Fruit fly (Drosophila melanogaster) whole organism, embryonic: Measurements from ENCODE around the gene Nmdar1.
A peak's percentile ranks its signal among the peaks of the same experiment; 100 is the strongest.

Source experiments
- Ada2b ChIP-seq: fragments of 200-800 bp; sonication (Bioruptor generic); IDR thresholded peaks from 2 replicates; pipeline ENCODE4 v1.3.6; 2022; ENCODE audit warnings: missing biosample characterization, missing genetic modification characterization
- Antp ChIP-seq: fragments of 200-800 bp; sonication (Bioruptor generic); optimal IDR thresholded peaks from 3 replicates; lab custom pipeline; 2016; ENCODE audit warnings: missing biosample characterization, missing genetic modification characterization
- CG10979 ChIP-seq: fragments of 200-800 bp; sonication (Bioruptor generic); optimal IDR thresholded peaks from 2 replicates; lab custom pipeline; 2018; ENCODE audit warnings: missing biosample characterization, mild to moderate bottlenecking, missing genetic modification characterization, moderate library complexity
- CG11723 ChIP-seq: fragments of 200-800 bp; sonication (Bioruptor generic); optimal IDR thresholded peaks from 2 replicates; lab custom pipeline; 2017; ENCODE audit warnings: missing biosample characterization, mild to moderate bottlenecking, missing genetic modification characterization
- CG1233 ChIP-seq: fragments of 200-800 bp; sonication (Bioruptor generic); optimal IDR thresholded peaks from 4 replicates; lab custom pipeline; 2018; ENCODE audit warnings: missing biosample characterization, mild to moderate bottlenecking, missing genetic modification characterization
- CG13424 ChIP-seq: fragments of 200-800 bp; sonication (Bioruptor generic); optimal IDR thresholded peaks from 2 replicates; lab custom pipeline; 2019; ENCODE audit warnings: missing biosample characterization, mild to moderate bottlenecking, missing genetic modification characterization, moderate library complexity
- CG14667 ChIP-seq: fragments of 200-800 bp; sonication (Bioruptor generic); IDR thresholded peaks from 2 replicates; pipeline ENCODE4 v1.3.6; 2022; ENCODE audit warnings: missing biosample characterization, missing genetic modification characterization
- CG1529 ChIP-seq: fragments of 200-800 bp; sonication (Bioruptor generic); optimal IDR thresholded peaks from 3 replicates; lab custom pipeline; 2018; ENCODE audit warnings: missing biosample characterization, missing genetic modification characterization
- CG1603 ChIP-seq: fragments of 200-800 bp; sonication (Bioruptor generic); optimal IDR thresholded peaks from 2 replicates; lab custom pipeline; 2019; ENCODE audit warnings: missing biosample characterization, mild to moderate bottlenecking, missing genetic modification characterization, moderate library complexity
- CG16779 ChIP-seq: fragments of 200-800 bp; sonication (Bioruptor generic); IDR thresholded peaks from 2 replicates; pipeline ENCODE4 v1.3.6; 2022; ENCODE audit warnings: missing biosample characterization, missing genetic modification characterization
- CG18262 ChIP-seq: fragments of 200-800 bp; optimal IDR thresholded peaks from 3 replicates; lab custom pipeline; 2019; ENCODE audit warnings: missing biosample characterization, mild to moderate bottlenecking, missing genetic modification characterization, moderate library complexity
- CG1832 ChIP-seq: fragments of 200-800 bp; sonication (Bioruptor generic); optimal IDR thresholded peaks from 2 replicates; lab custom pipeline; 2017; ENCODE audit warnings: missing biosample characterization, mild to moderate bottlenecking, missing genetic modification characterization, inconsistent platforms
- CG2120 ChIP-seq: fragments of 200-800 bp; sonication (Bioruptor generic); optimal IDR thresholded peaks from 3 replicates; lab custom pipeline; 2016; ENCODE audit warnings: missing biosample characterization, missing genetic modification characterization
- CG2129 ChIP-seq: fragments of 200-800 bp; sonication (Bioruptor generic); IDR thresholded peaks from 2 replicates; pipeline ENCODE4 v1.3.6; 2022; ENCODE audit warnings: missing biosample characterization, missing genetic modification characterization; ENCODE audit not compliant: partially characterized antibody
- CG2678 ChIP-seq: fragments of 200-800 bp; sonication (Bioruptor generic); optimal IDR thresholded peaks from 3 replicates; lab custom pipeline; 2019; ENCODE audit warnings: missing biosample characterization, mild to moderate bottlenecking, missing genetic modification characterization, moderate library complexity
- CG31441 ChIP-seq: fragments of 200-800 bp; sonication (Bioruptor generic); IDR thresholded peaks from 2 replicates; pipeline ENCODE4 v1.3.6; 2022; ENCODE audit warnings: missing biosample characterization, missing genetic modification characterization
- CG32532 ChIP-seq: fragments of 200-800 bp; sonication (Bioruptor generic); IDR thresholded peaks from 2 replicates; pipeline ENCODE4 v1.3.6; 2022; ENCODE audit warnings: missing biosample characterization, missing genetic modification characterization
- CG33557 ChIP-seq: fragments of 200-800 bp; sonication (Bioruptor generic); optimal IDR thresholded peaks from 2 replicates; lab custom pipeline; 2019; ENCODE audit warnings: missing biosample characterization, mild to moderate bottlenecking, missing genetic modification characterization, moderate library complexity
- CG4282 ChIP-seq: fragments of 200-800 bp; sonication (Bioruptor generic); optimal IDR thresholded peaks from 2 replicates; lab custom pipeline; 2016; ENCODE audit warnings: missing biosample characterization, missing genetic modification characterization
- CG4404 ChIP-seq: fragments of 200-800 bp; sonication (Bioruptor generic); IDR thresholded peaks from 2 replicates; pipeline ENCODE4 v1.3.6; 2022; ENCODE audit warnings: missing biosample characterization, missing genetic modification characterization
- CG8478 ChIP-seq: fragments of >200 bp; optimal IDR thresholded peaks from 2 replicates; lab custom pipeline; 2018
- CG9727 ChIP-seq: fragments of 200-800 bp; sonication (Bioruptor generic); optimal IDR thresholded peaks from 3 replicates; lab custom pipeline; 2017; ENCODE audit warnings: missing biosample characterization, mild to moderate bottlenecking, missing genetic modification characterization
- Dp ChIP-seq: fragments of 200-800 bp; sonication (Bioruptor generic); optimal IDR thresholded peaks from 2 replicates; lab custom pipeline; 2018; ENCODE audit warnings: missing biosample characterization, mild to moderate bottlenecking, missing genetic modification characterization, moderate library complexity
- Drgx ChIP-seq: fragments of 200-800 bp; sonication (Bioruptor generic); IDR thresholded peaks from 2 replicates; pipeline ENCODE4 v1.3.6; 2022; ENCODE audit warnings: missing biosample characterization, missing genetic modification characterization
- E2f2 ChIP-seq: fragments of 200-800 bp; sonication (Bioruptor generic); IDR thresholded peaks from 2 replicates; pipeline ENCODE4 v1.3.6; 2022; ENCODE audit warnings: missing biosample characterization, missing genetic modification characterization
- Hr51 ChIP-seq, 2 experiments: fragments of 200-800 bp; sonication (Bioruptor generic); optimal IDR thresholded peaks; 2 replicates in 1 of 2; 3 replicates in 1 of 2; lab custom pipeline; 2016 to 2018; ENCODE audit warnings: missing biosample characterization in 2 of 2, missing genetic modification characterization in 2 of 2, mild to moderate bottlenecking in 1 of 2, moderate library complexity in 1 of 2
- Lim3 ChIP-seq: fragments of 200-800 bp; sonication (Bioruptor generic); IDR thresholded peaks from 2 replicates; pipeline ENCODE4 v1.3.6; 2022; ENCODE audit warnings: missing biosample characterization, missing genetic modification characterization
- MESR4 ChIP-seq: fragments of 200-800 bp; sonication (Bioruptor generic); optimal IDR thresholded peaks from 2 replicates; lab custom pipeline; 2018; ENCODE audit warnings: missing biosample characterization, mild to moderate bottlenecking, missing genetic modification characterization, moderate library complexity
- Nf-YB ChIP-seq: fragments of 200-800 bp; sonication (Bioruptor generic); optimal IDR thresholded peaks from 3 replicates; lab custom pipeline; 2019; ENCODE audit warnings: missing biosample characterization, mild to moderate bottlenecking, missing genetic modification characterization, moderate library complexity
- Sry-δ ChIP-seq: fragments of 200-800 bp; sonication (Bioruptor generic); optimal IDR thresholded peaks from 2 replicates; lab custom pipeline; 2016; ENCODE audit warnings: missing biosample characterization, missing genetic modification characterization
- Stat92E ChIP-seq, 3 experiments: fragments of >200 bp in 2 of 3; fragments of 200-800 bp in 1 of 3; sonication (Bioruptor generic) in 1 of 3; optimal IDR thresholded peaks; 2 replicates each; lab custom pipeline; 2017 to 2019; ENCODE audit warnings: missing biosample characterization in 3 of 3, missing genetic modification characterization in 3 of 3, mild to moderate bottlenecking in 1 of 3, moderate library complexity in 1 of 3
- ac ChIP-seq: fragments of 200-800 bp; sonication (Bioruptor generic); optimal IDR thresholded peaks from 3 replicates; lab custom pipeline; 2017; ENCODE audit warnings: missing biosample characterization, mild to moderate bottlenecking, missing genetic modification characterization
- aop ChIP-seq: fragments of 200-800 bp; sonication (Bioruptor generic); IDR thresholded peaks from 2 replicates; pipeline ENCODE4 v1.3.6; 2022; ENCODE audit warnings: missing biosample characterization, missing genetic modification characterization
- ato ChIP-seq: fragments of 200-800 bp; sonication (Bioruptor generic); IDR thresholded peaks from 2 replicates; pipeline ENCODE4 v1.3.6; 2022; ENCODE audit warnings: missing biosample characterization, missing genetic modification characterization; ENCODE audit not compliant: partially characterized antibody
- br ChIP-seq: fragments of >200 bp; optimal IDR thresholded peaks from 2 replicates; lab custom pipeline; 2017
- caup ChIP-seq: fragments of 200-800 bp; sonication (Bioruptor generic); optimal IDR thresholded peaks from 3 replicates; lab custom pipeline; 2017; ENCODE audit warnings: missing biosample characterization, mild to moderate bottlenecking, missing genetic modification characterization, moderate library complexity; ENCODE audit not compliant: severe bottlenecking
- da ChIP-seq: fragments of 200-800 bp; sonication (Bioruptor generic); optimal IDR thresholded peaks from 2 replicates; lab custom pipeline; 2016; ENCODE audit warnings: missing biosample characterization, missing genetic modification characterization
- fd102C ChIP-seq: fragments of 200-800 bp; sonication (Bioruptor generic); optimal IDR thresholded peaks from 2 replicates; lab custom pipeline; 2018; ENCODE audit warnings: missing biosample characterization, mild to moderate bottlenecking, missing genetic modification characterization, moderate library complexity
- gcm ChIP-seq: fragments of 200-800 bp; sonication (Bioruptor generic); optimal IDR thresholded peaks from 2 replicates; lab custom pipeline; 2019; ENCODE audit warnings: missing biosample characterization, mild to moderate bottlenecking, missing genetic modification characterization, moderate library complexity
- grn ChIP-seq: fragments of 200-800 bp; sonication (Bioruptor generic); optimal IDR thresholded peaks from 3 replicates; lab custom pipeline; 2017; ENCODE audit warnings: missing biosample characterization, missing genetic modification characterization
- hbn ChIP-seq: fragments of 200-800 bp; sonication (Bioruptor generic); IDR thresholded peaks from 2 replicates; pipeline ENCODE4 v1.3.6; 2022; ENCODE audit warnings: missing biosample characterization, missing genetic modification characterization; ENCODE audit not compliant: partially characterized antibody
- nerfin-2 ChIP-seq: fragments of 200-800 bp; sonication (Bioruptor generic); IDR thresholded peaks from 2 replicates; pipeline ENCODE4 v1.3.6; 2022; ENCODE audit warnings: missing biosample characterization, missing genetic modification characterization; ENCODE audit not compliant: partially characterized antibody
- pb ChIP-seq: fragments of 200-800 bp; sonication (Bioruptor generic); optimal IDR thresholded peaks from 3 replicates; lab custom pipeline; 2016; ENCODE audit warnings: missing biosample characterization, missing genetic modification characterization
- phol ChIP-seq: fragments of 200-800 bp; sonication (Bioruptor generic); optimal IDR thresholded peaks from 3 replicates; lab custom pipeline; 2018; ENCODE audit warnings: missing biosample characterization, mild to moderate bottlenecking, missing genetic modification characterization, moderate library complexity
- pzg ChIP-seq: fragments of 200-800 bp; sonication (Bioruptor generic); optimal IDR thresholded peaks from 3 replicates; lab custom pipeline; 2018; ENCODE audit warnings: missing biosample characterization, mild to moderate bottlenecking, missing genetic modification characterization, moderate library complexity
- rib ChIP-seq: fragments of 200-800 bp; sonication (Bioruptor generic); IDR thresholded peaks from 2 replicates; pipeline ENCODE4 v1.3.6; 2022; ENCODE audit warnings: missing biosample characterization, missing genetic modification characterization
- schlank ChIP-seq: fragments of 200-800 bp; sonication (Bioruptor generic); optimal IDR thresholded peaks from 2 replicates; lab custom pipeline; 2018; ENCODE audit warnings: missing biosample characterization, mild to moderate bottlenecking, missing genetic modification characterization
- shn ChIP-seq: fragments of 200-800 bp; sonication (Bioruptor generic); optimal IDR thresholded peaks from 3 replicates; lab custom pipeline; 2016; ENCODE audit warnings: missing biosample characterization, missing genetic modification characterization
- slou ChIP-seq: fragments of 200-800 bp; sonication (Bioruptor generic); optimal IDR thresholded peaks from 3 replicates; lab custom pipeline; 2016; ENCODE audit warnings: missing biosample characterization, missing genetic modification characterization
- ssp ChIP-seq: fragments of 200-800 bp; sonication (Bioruptor generic); IDR thresholded peaks from 2 replicates; pipeline ENCODE4 v1.3.6; 2022; ENCODE audit warnings: missing biosample characterization, missing genetic modification characterization

Gene Nmdar1

dm6 chr3R:5547464-5547943 is 24.4 kb upstream of the Nmdar1 start, which contains the start of gene CG2519 (continued):
- TF ChIP-seq Nf-YB (GFP tag; lab: Kevin White, UChicago) = no peak
- TF ChIP-seq pb (GFP tag; lab: Kevin White, UChicago) = peak; percentile 56
- TF ChIP-seq CG1832 (GFP tag; lab: Kevin White, UChicago) = no peak
- peak; percentile 54; the same call in 1 of the 2 replicates for TF ChIP-seq Ada2b (GFP tag; lab: Robert Waterston, UW)
- no peak for TF ChIP-seq CG33557 (GFP tag; lab: Kevin White, UChicago)
- peak in 1 of 2 experiments; percentile 51 for TF ChIP-seq Hr51 (GFP tag; optimal IDR thresholded peaks at IDR 0.05; lab: Kevin White, UChicago)
- peak; percentile 37; the same call in 1 of the 2 replicates for TF ChIP-seq rib
- TF ChIP-seq Lim3 = no peak
- TF ChIP-seq aop (GFP tag; lab: Robert Waterston, UW) = peak; percentile 46; the same call in 1 of the 2 replicates
- TF ChIP-seq CG9727 (GFP tag; lab: Kevin White, UChicago) = no peak
- TF ChIP-seq CG2678 (tag; lab: Kevin White, UChicago) = no peak
- no peak for TF ChIP-seq CG16779 (GFP tag; lab: Robert Waterston, UW)
- TF ChIP-seq CG32532 (GFP tag; lab: Robert Waterston, UW) = peak; percentile 81
- peak in 1 of 3 experiments; percentile 45 for TF ChIP-seq Stat92E (GFP tag; optimal IDR thresholded peaks at IDR 0.05; lab: Kevin White, UChicago)
- no peak for TF ChIP-seq slou (GFP tag; lab: Kevin White, UChicago)
- TF ChIP-seq Sry-δ = peak; percentile 97
- peak; percentile 53 for TF ChIP-seq da (GFP tag; lab: Kevin White, UChicago)
- peak; percentile 65 for TF ChIP-seq shn (GFP tag; lab: Kevin White, UChicago)
- TF ChIP-seq CG1529 (GFP tag; lab: Kevin White, UChicago) = no peak
- no peak for TF ChIP-seq CG1603 (tag; lab: Kevin White, UChicago)
- peak; percentile 4; the same call in 1 of the 2 replicates for TF ChIP-seq Drgx (GFP tag; lab: Robert Waterston, UW)
- peak; percentile 48 for TF ChIP-seq CG4282 (GFP tag; lab: Kevin White, UChicago)
- no peak for TF ChIP-seq CG11723
- no peak for TF ChIP-seq caup
- peak; percentile 91 for TF ChIP-seq pzg (GFP tag; lab: Kevin White, UChicago)
- TF ChIP-seq ac = peak; percentile 10
- TF ChIP-seq CG2129 (GFP tag; lab: Robert Waterston, UW) = peak; percentile 82
- peak; percentile 86 for TF ChIP-seq CG8478
- TF ChIP-seq ssp (GFP tag; lab: Robert Waterston, UW) = 0 out of 2 replicates have a peak, but pooled peaks have one; percentile 29
- peak; percentile 80 for TF ChIP-seq hbn (GFP tag; lab: Robert Waterston, UW)
- TF ChIP-seq CG14667 (GFP tag; lab: Robert Waterston, UW) = peak; percentile 14; the same call in 1 of the 2 replicates
- peak; percentile 79 for TF ChIP-seq nerfin-2 (GFP tag; lab: Robert Waterston, UW)
- peak; percentile 100 for TF ChIP-seq MESR4 (GFP tag; lab: Kevin White, UChicago)
- TF ChIP-seq grn (GFP tag; lab: Kevin White, UChicago) = no peak
- TF ChIP-seq CG13424 = peak; percentile 61
- no peak for TF ChIP-seq CG18262 (tag; lab: Kevin White, UChicago)
- TF ChIP-seq Antp (GFP tag; lab: Kevin White, UChicago) = peak; percentile 58
- TF ChIP-seq E2f2 (GFP tag; lab: Robert Waterston, UW) = peak; percentile 61
- no peak for TF ChIP-seq CG1233 (GFP tag; lab: Kevin White, UChicago)
- peak; percentile 58 for TF ChIP-seq Dp
- TF ChIP-seq fd102C = no peak
- peak; percentile 65 for TF ChIP-seq phol (tag; lab: Kevin White, UChicago)
- TF ChIP-seq CG4404 (GFP tag; lab: Robert Waterston, UW) = no peak
- no peak for TF ChIP-seq br (lab: Kevin White, UChicago)
- no peak for TF ChIP-seq schlank
- TF ChIP-seq CG2120 (GFP tag; lab: Kevin White, UChicago) = peak; percentile 81
- TF ChIP-seq gcm = no peak
- TF ChIP-seq CG10979 (tag; lab: Kevin White, UChicago) = peak; percentile 43
- TF ChIP-seq CG31441 (GFP tag; lab: Robert Waterston, UW) = no peak
- peak; percentile 92 for TF ChIP-seq ato (GFP tag; lab: Robert Waterston, UW)
